Worm (Caenorhabditis elegans): ENCODE data around the gene C23H5.8.

The C23H5.8 gene

ce11 chrIV:2083146-2083545 is 30.1 kb downstream of the C23H5.8 start:
- TF ChIP-seq dmd-4 (tag; optimal IDR thresholded peaks at IDR 0.05; ENCODE audit: borderline replicate concordance) (no peak), ets-4 (tag; optimal IDR thresholded peaks at IDR 0.05) (no peak), dve-1 (tag; optimal IDR thresholded peaks at IDR 0.05) (no peak), pros-1 (tag; optimal IDR thresholded peaks at IDR 0.05) (no peak), tbx-2 (tag; optimal IDR thresholded peaks at IDR 0.05) (peak; percentile 13), ref-2 (tag; optimal IDR thresholded peaks at IDR 0.05) (peak; percentile 19), K09A11.1 (tag; optimal IDR thresholded peaks at IDR 0.05; ENCODE audit: insufficient read depth) (no peak), ceh-24 (tag; optimal IDR thresholded peaks at IDR 0.05) (no peak), ceh-31 (tag; optimal IDR thresholded peaks at IDR 0.05) (peak; percentile 39), pag-3 (tag; optimal IDR thresholded peaks at IDR 0.05; ENCODE audit: borderline replicate concordance) (no peak), nfya-1 (tag; optimal IDR thresholded peaks at IDR 0.05) (peak; percentile 51), sox-4 (tag; optimal IDR thresholded peaks at IDR 0.05) (no peak), ahr-1 (tag; optimal IDR thresholded peaks at IDR 0.05) (no peak), ceh-9 (tag; optimal IDR thresholded peaks at IDR 0.05) (no peak), unc-3 (GFP tag; conservative IDR thresholded peaks at IDR 0.05) (no peak), unc-3 (tag; optimal IDR thresholded peaks at IDR 0.05) (no peak), sdc-2 (tag; optimal IDR thresholded peaks at IDR 0.05) (no peak), eyg-1 (tag; optimal IDR thresholded peaks at IDR 0.05) (no peak), mec-3 (tag; optimal IDR thresholded peaks at IDR 0.05; ENCODE audit: borderline replicate concordance) (no peak), pax-1 (tag; optimal IDR thresholded peaks at IDR 0.05) (no peak), ztf-16 (tag; optimal IDR thresholded peaks at IDR 0.05) (no peak), ceh-18 (tag; optimal IDR thresholded peaks at IDR 0.05) (no peak)

- TF ChIP-seq ztf-16 (tag; optimal IDR thresholded peaks at IDR 0.05): no peak
- TF ChIP-seq unc-86 (tag; optimal IDR thresholded peaks at IDR 0.05): no peak
- TF ChIP-seq hlh-15 (tag; optimal IDR thresholded peaks at IDR 0.05): no peak
- TF ChIP-seq fkh-6 (tag; optimal IDR thresholded peaks at IDR 0.05): no peak
- no peak for TF ChIP-seq zip-5 (tag; optimal IDR thresholded peaks at IDR 0.05)
- TF ChIP-seq hlh-30 (tag; optimal IDR thresholded peaks at IDR 0.05; ENCODE audit: insufficient read depth): no peak
Measured at ce11 chrIV:2080340-2080739, 32.9 kb downstream of the C23H5.8 start.

ce11 chrIV:2077159-2077835 is 35.9 kb downstream of the C23H5.8 start:
- TF ChIP-seq che-1 (tag; optimal IDR thresholded peaks at IDR 0.05) (no peak), fkh-6 (tag; optimal IDR thresholded peaks at IDR 0.05) (no peak), ceh-14 (tag; optimal IDR thresholded peaks at IDR 0.05) (peak; percentile 9), T23F11.4 (GFP tag; optimal IDR thresholded peaks at IDR 0.05) (no peak), unc-42 (tag; optimal IDR thresholded peaks at IDR 0.05) (peak; percentile 68)

- TF ChIP-seq hlh-8 (tag; optimal IDR thresholded peaks at IDR 0.05) (no peak), K02D7.2 (tag; optimal IDR thresholded peaks at IDR 0.05) (no peak), ceh-14 (tag; optimal IDR thresholded peaks at IDR 0.05) (no peak), unc-42 (tag; optimal IDR thresholded peaks at IDR 0.05) (peak; percentile 15), tbx-7 (tag; optimal IDR thresholded peaks at IDR 0.05) (no peak), ama-1 (optimal IDR thresholded peaks at IDR 0.05) (no peak), elt-2 (tag; optimal IDR thresholded peaks at IDR 0.05) (no peak), lin-11 (tag; optimal IDR thresholded peaks at IDR 0.05) (no peak), ceh-24 (tag; optimal IDR thresholded peaks at IDR 0.05) (no peak)
Measured at ce11 chrIV:2065895-2066294, 47.3 kb downstream of the C23H5.8 start, which contains the start of gene arrd-26. Gene arrd-26, plus strand, starts transcription at chrIV:2066195.
